Fruit fly (Drosophila melanogaster) whole organism, embryonic: Measurements from ENCODE around the gene CG32248.

Experiments used
- Atf6 ChIP-seq: fragments of 200-800 bp; sonication (Bioruptor generic); IDR thresholded peaks from 2 replicates; pipeline ENCODE4 v1.3.6; 2022; ENCODE audit warnings: missing biosample characterization, missing genetic modification characterization
- Awh ChIP-seq: fragments of 200-800 bp; sonication (Bioruptor generic); IDR thresholded peaks from 2 replicates; pipeline ENCODE4, ENCODE4 v1.3.6; 2022; ENCODE audit warnings: missing biosample characterization, missing genetic modification characterization
- BEAF-32 ChIP-seq: fragments of 200-800 bp; sonication (Bioruptor generic); optimal IDR thresholded peaks from 3 replicates; lab custom pipeline; 2017; ENCODE audit warnings: missing biosample characterization, missing genetic modification characterization, mild to moderate bottlenecking, moderate library complexity, missing genetic modification reagents
- CG10366 ChIP-seq: fragments of 200-800 bp; sonication (Bioruptor generic); IDR thresholded peaks from 2 replicates; pipeline ENCODE4 v1.3.6; 2022; ENCODE audit warnings: missing biosample characterization, missing genetic modification characterization
- CG11247 ChIP-seq: fragments of 200-800 bp; sonication (Bioruptor generic); IDR thresholded peaks from 2 replicates; pipeline ENCODE4 v1.3.6; 2022; ENCODE audit warnings: missing biosample characterization, missing genetic modification characterization
- CG14441 ChIP-seq: fragments of 200-800 bp; sonication (Bioruptor generic); IDR thresholded peaks from 2 replicates; pipeline ENCODE4 v1.3.6; 2022; ENCODE audit warnings: missing biosample characterization, missing genetic modification characterization
- CG1603 ChIP-seq: fragments of 200-800 bp; sonication (Bioruptor generic); optimal IDR thresholded peaks from 2 replicates; lab custom pipeline; 2019; ENCODE audit warnings: missing biosample characterization, mild to moderate bottlenecking, missing genetic modification characterization, moderate library complexity
- CG17361 ChIP-seq: fragments of 200-800 bp; sonication (Bioruptor generic); IDR thresholded peaks from 3 replicates; pipeline ENCODE4 v1.3.6; 2022; ENCODE audit warnings: missing biosample characterization, missing genetic modification characterization
- CG17385 ChIP-seq: fragments of 200-800 bp; sonication (Bioruptor generic); optimal IDR thresholded peaks from 3 replicates; lab custom pipeline; 2018; ENCODE audit warnings: missing biosample characterization, mild to moderate bottlenecking, missing genetic modification characterization
- CG18599 ChIP-seq: fragments of 200-800 bp; sonication (Bioruptor generic); optimal IDR thresholded peaks from 3 replicates; lab custom pipeline; 2017; ENCODE audit warnings: missing biosample characterization, missing genetic modification characterization, mild to moderate bottlenecking, moderate library complexity, missing genetic modification reagents
- CG2120 ChIP-seq: fragments of 200-800 bp; sonication (Bioruptor generic); optimal IDR thresholded peaks from 3 replicates; lab custom pipeline; 2016; ENCODE audit warnings: missing biosample characterization, missing genetic modification characterization
- CG2199 ChIP-seq: fragments of 200-800 bp; sonication (Bioruptor generic); IDR thresholded peaks from 3 replicates; pipeline ENCODE4 v1.3.6; 2022; ENCODE audit warnings: missing biosample characterization, missing genetic modification characterization
- CG2889 ChIP-seq: fragments of 200-800 bp; sonication (Bioruptor generic); IDR thresholded peaks from 3 replicates; pipeline ENCODE4 v1.3.6; 2022; ENCODE audit warnings: missing biosample characterization, missing genetic modification characterization
- CG31441 ChIP-seq: fragments of 200-800 bp; sonication (Bioruptor generic); IDR thresholded peaks from 2 replicates; pipeline ENCODE4 v1.3.6; 2022; ENCODE audit warnings: missing biosample characterization, missing genetic modification characterization
- CG3281 ChIP-seq: fragments of 200-800 bp; sonication (Bioruptor generic); optimal IDR thresholded peaks from 3 replicates; lab custom pipeline; 2017; ENCODE audit warnings: missing biosample characterization, mild to moderate bottlenecking, missing genetic modification characterization
- CG4282 ChIP-seq: fragments of 200-800 bp; sonication (Bioruptor generic); optimal IDR thresholded peaks from 2 replicates; lab custom pipeline; 2016; ENCODE audit warnings: missing biosample characterization, missing genetic modification characterization
- CG6689 ChIP-seq: fragments of 200-800 bp; sonication (Bioruptor generic); IDR thresholded peaks from 2 replicates; pipeline ENCODE4 v1.3.6; 2022; ENCODE audit warnings: missing biosample characterization, missing genetic modification characterization
- CG8089 ChIP-seq: fragments of 200-800 bp; sonication (Bioruptor generic); optimal IDR thresholded peaks from 3 replicates; lab custom pipeline; 2016; ENCODE audit warnings: missing biosample characterization, missing genetic modification characterization
- CG8290 ChIP-seq, 3 experiments: fragments of 200-800 bp; sonication (Bioruptor generic); optimal IDR thresholded peaks; 2 replicates each; lab custom pipeline; 2016 to 2019; ENCODE audit warnings: missing biosample characterization in 3 of 3, missing genetic modification characterization in 3 of 3, mild to moderate bottlenecking in 2 of 3, moderate library complexity in 1 of 3
- CG8924 ChIP-seq: fragments of 200-800 bp; optimal IDR thresholded peaks from 3 replicates; lab custom pipeline; 2019; ENCODE audit warnings: missing biosample characterization, mild to moderate bottlenecking, missing genetic modification characterization, moderate library complexity
- CoRest ChIP-seq: fragments of 200-800 bp; sonication (Bioruptor generic); optimal IDR thresholded peaks from 3 replicates; lab custom pipeline; 2018; ENCODE audit warnings: missing biosample characterization, mild to moderate bottlenecking, missing genetic modification characterization, moderate library complexity
- Deaf1 ChIP-seq: fragments of 200-800 bp; optimal IDR thresholded peaks from 3 replicates; lab custom pipeline; 2019; ENCODE audit warnings: missing biosample characterization, mild to moderate bottlenecking, missing genetic modification characterization, moderate library complexity
- Eip74EF ChIP-seq, 2 experiments: fragments of 200-800 bp in 1 of 2; fragments of >200 bp in 1 of 2; sonication (Bioruptor generic) in 1 of 2; optimal IDR thresholded peaks; 2 replicates each; lab custom pipeline; 2017 to 2019; ENCODE audit warnings: missing biosample characterization in 2 of 2, missing genetic modification characterization in 2 of 2, mild to moderate bottlenecking in 1 of 2, moderate library complexity in 1 of 2
- Ets65A ChIP-seq: fragments of 200-800 bp; sonication (Bioruptor generic); peaks from one replicate; lab custom pipeline; 2016; ENCODE audit warnings: missing biosample characterization, missing genetic modification characterization
- Hr78 ChIP-seq, 2 experiments: fragments of 200-800 bp in 1 of 2; fragments of >200 bp in 1 of 2; sonication (Bioruptor generic) in 1 of 2; optimal IDR thresholded peaks; 2 replicates each; lab custom pipeline; 2017 to 2019; ENCODE audit warnings: missing biosample characterization in 2 of 2, missing genetic modification characterization in 2 of 2, mild to moderate bottlenecking in 1 of 2, moderate library complexity in 1 of 2
- Kr ChIP-seq: fragments of 200-800 bp; sonication (Bioruptor generic); optimal IDR thresholded peaks from 2 replicates; lab custom pipeline; 2017; ENCODE audit warnings: missing biosample characterization, mild to moderate bottlenecking, missing genetic modification characterization
- Lpt ChIP-seq: fragments of >200 bp; optimal IDR thresholded peaks from 2 replicates; lab custom pipeline; 2018; ENCODE audit warnings: missing biosample characterization, missing genetic modification characterization
- Med ChIP-seq: fragments of 200-800 bp; sonication (Bioruptor generic); peaks from one replicate; lab custom pipeline; 2016; ENCODE audit warnings: missing biosample characterization, missing genetic modification characterization, mild to moderate bottlenecking, inconsistent platforms, moderate library complexity
- Meics ChIP-seq: fragments of 200-800 bp; sonication (Bioruptor generic); optimal IDR thresholded peaks from 2 replicates; lab custom pipeline; 2017; ENCODE audit warnings: missing biosample characterization, mild to moderate bottlenecking, missing genetic modification characterization
- Mes4 ChIP-seq: fragments of 200-800 bp; sonication (Bioruptor generic); optimal IDR thresholded peaks from 2 replicates; lab custom pipeline; 2016; ENCODE audit warnings: missing biosample characterization, missing genetic modification characterization
- Rfx ChIP-seq: fragments of 200-800 bp; sonication (Bioruptor generic); IDR thresholded peaks from 2 replicates; pipeline ENCODE4 v1.3.6; 2022; ENCODE audit warnings: missing biosample characterization, missing genetic modification characterization
- bsh ChIP-seq, 2 experiments: fragments of 200-800 bp; sonication (Bioruptor generic); optimal IDR thresholded peaks; 2 replicates each; lab custom pipeline; 2017 to 2018; ENCODE audit warnings: mild to moderate bottlenecking in 2 of 2, missing biosample characterization in 2 of 2, missing genetic modification characterization in 2 of 2, moderate library complexity in 1 of 2
- chif ChIP-seq, 2 experiments: fragments of 200-800 bp; sonication (Bioruptor generic); optimal IDR thresholded peaks; 3 replicates each; lab custom pipeline; 2016; ENCODE audit warnings: missing biosample characterization in 2 of 2, missing genetic modification characterization in 2 of 2
- chinmo ChIP-seq: fragments of 200-800 bp; sonication (Bioruptor generic); IDR thresholded peaks from 4 replicates; pipeline ENCODE4 v1.3.6; 2022; ENCODE audit warnings: missing biosample characterization, missing genetic modification characterization; ENCODE audit not compliant: partially characterized antibody
- danr ChIP-seq: fragments of 200-800 bp; sonication (Bioruptor generic); IDR thresholded peaks from 2 replicates; pipeline ENCODE4 v1.3.6; 2022; ENCODE audit warnings: missing biosample characterization, missing genetic modification characterization
- hkb ChIP-seq, 2 experiments: fragments of 200-800 bp in 1 of 2; fragments of >200 bp in 1 of 2; sonication (Bioruptor generic) in 1 of 2; IDR thresholded peaks in 1 of 2; optimal IDR thresholded peaks in 1 of 2; 2 replicates each; pipeline versions ENCODE4 v1.3.6 to Lab custom; 2017 to 2022; ENCODE audit warnings: missing biosample characterization in 1 of 2, missing genetic modification characterization in 1 of 2
- hth ChIP-seq: fragments of >200 bp; optimal IDR thresholded peaks from 2 replicates; lab custom pipeline; 2017; ENCODE audit warnings: inconsistent platforms
- mirr ChIP-seq: fragments of 200-800 bp; sonication (Bioruptor generic); optimal IDR thresholded peaks from 3 replicates; lab custom pipeline; 2018; ENCODE audit warnings: missing biosample characterization, mild to moderate bottlenecking, missing genetic modification characterization
- otp ChIP-seq: fragments of 200-800 bp; sonication (Bioruptor generic); IDR thresholded peaks from 3 replicates; pipeline ENCODE4, ENCODE4 v1.3.6; 2022; ENCODE audit warnings: missing biosample characterization, missing genetic modification characterization
- pnt ChIP-seq: fragments of 200-800 bp; sonication (Bioruptor generic); optimal IDR thresholded peaks from 3 replicates; lab custom pipeline; 2016; ENCODE audit warnings: missing biosample characterization, missing genetic modification characterization
- pzg ChIP-seq: fragments of 200-800 bp; sonication (Bioruptor generic); optimal IDR thresholded peaks from 3 replicates; lab custom pipeline; 2018; ENCODE audit warnings: missing biosample characterization, mild to moderate bottlenecking, missing genetic modification characterization, moderate library complexity
- ranshi ChIP-seq: fragments of 200-800 bp; sonication (Bioruptor generic); IDR thresholded peaks from 2 replicates; pipeline ENCODE4 v1.3.6; 2022; ENCODE audit warnings: missing biosample characterization, missing genetic modification characterization
- tap ChIP-seq: fragments of 200-800 bp; optimal IDR thresholded peaks from 3 replicates; lab custom pipeline; 2019; ENCODE audit warnings: missing biosample characterization, mild to moderate bottlenecking, missing genetic modification characterization, moderate library complexity
- tgo ChIP-seq: fragments of 200-800 bp; sonication (Bioruptor generic); IDR thresholded peaks from 3 replicates; pipeline ENCODE4 v1.3.6; 2022; ENCODE audit warnings: missing biosample characterization, missing genetic modification characterization
- unpg ChIP-seq: fragments of 200-800 bp; sonication (Bioruptor generic); optimal IDR thresholded peaks from 3 replicates; lab custom pipeline; 2018; ENCODE audit warnings: missing biosample characterization, mild to moderate bottlenecking, missing genetic modification characterization, moderate library complexity
- usp ChIP-seq: fragments of >200 bp; optimal IDR thresholded peaks from 2 replicates; lab custom pipeline; 2017; ENCODE audit warnings: missing biosample characterization, missing genetic modification characterization
- vfl ChIP-seq: fragments of 200-800 bp; sonication (Bioruptor generic); optimal IDR thresholded peaks from 2 replicates; lab custom pipeline; 2016; ENCODE audit warnings: missing biosample characterization, missing genetic modification characterization
- vvl ChIP-seq: fragments of 200-800 bp; sonication (Bioruptor generic); IDR thresholded peaks from 2 replicates; pipeline ENCODE4 v1.3.6; 2022; ENCODE audit warnings: missing biosample characterization, missing genetic modification characterization

Gene CG32248

DNA sequence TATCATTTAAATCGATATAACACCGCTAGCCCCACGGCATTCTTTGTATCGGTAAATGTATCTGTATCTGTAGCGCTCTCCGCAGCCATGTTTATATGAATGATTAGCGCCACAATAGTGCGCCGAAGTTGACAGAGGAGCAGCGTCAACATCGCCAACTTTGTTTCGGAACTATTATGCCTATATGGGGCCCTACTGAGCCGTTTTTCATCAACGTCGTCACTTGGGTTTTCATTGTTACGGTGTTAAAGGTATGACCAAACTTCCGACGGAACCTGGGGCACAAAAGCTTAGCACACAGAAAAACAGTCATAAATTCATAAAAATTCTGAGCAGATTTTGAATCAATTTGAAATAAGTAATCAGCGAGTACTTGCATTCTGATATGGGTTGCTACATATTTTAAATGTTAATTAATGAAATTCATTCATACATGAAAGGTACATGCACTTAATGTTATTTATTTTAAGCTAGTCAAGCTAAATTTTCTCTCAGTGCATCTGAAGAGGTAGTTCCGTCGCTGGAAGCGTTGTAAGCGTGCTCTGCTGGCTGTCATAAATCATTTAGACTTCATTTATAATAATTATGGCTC, 10.0 kb upstream of the CG32248 start, which contains the start of gene CG15023 (continued):
- no peak for TF ChIP-seq Deaf1 (tag; lab: Kevin White, UChicago)
- peak; percentile 35 for TF ChIP-seq CoRest (tag; lab: Kevin White, UChicago)
- TF ChIP-seq Meics (GFP tag; lab: Kevin White, UChicago): peak; percentile 42
- TF ChIP-seq pnt (GFP tag; lab: Kevin White, UChicago): no peak
- TF ChIP-seq CG31441 (GFP tag; lab: Robert Waterston, UW): 0 out of 2 replicates have a peak, but pooled peaks have one; percentile 26
- TF ChIP-seq hkb (optimal IDR thresholded peaks at IDR 0.05; lab: Kevin White, UChicago): no peak
- TF ChIP-seq hkb (GFP tag; IDR thresholded peaks at IDR 0.05; lab: Robert Waterston, UW): 0 out of 2 replicates have a peak, but pooled peaks have one; percentile 9
- no peak for TF ChIP-seq Mes4 (GFP tag; lab: Kevin White, UChicago)
- TF ChIP-seq usp (GFP tag; lab: Kevin White, UChicago): no peak
- TF ChIP-seq Ets65A: peak; percentile 12
- peak in 1 of 2 experiments; percentile 7 for TF ChIP-seq bsh (GFP tag; optimal IDR thresholded peaks at IDR 0.05; lab: Kevin White, UChicago)
- TF ChIP-seq CG14441 (GFP tag; lab: Robert Waterston, UW): peak; percentile 37; the same call in 1 of the 2 replicates
- TF ChIP-seq Hr78 (GFP tag; optimal IDR thresholded peaks at IDR 0.05; lab: Kevin White, UChicago): no peak
- TF ChIP-seq unpg: peak; percentile 28
- TF ChIP-seq chif (GFP tag; optimal IDR thresholded peaks at IDR 0.05; lab: Kevin White, UChicago): no peak
- no peak for TF ChIP-seq hth (lab: Kevin White, UChicago)
- peak; percentile 23; the same call in 1 of the 2 replicates for TF ChIP-seq ranshi (GFP tag; lab: Robert Waterston, UW)
- TF ChIP-seq CG1603: peak; percentile 2
- TF ChIP-seq Atf6 (GFP tag; lab: Robert Waterston, UW): 0 out of 2 replicates have a peak, but pooled peaks have one; percentile 7
- TF ChIP-seq pzg (GFP tag; lab: Kevin White, UChicago): no peak
- TF ChIP-seq CG3281 (GFP tag; lab: Kevin White, UChicago): peak; percentile 35
- peak; percentile 55; the same call in 2 of the 3 replicates for TF ChIP-seq tgo (GFP tag; lab: Robert Waterston, UW)
- TF ChIP-seq CG8924: peak; percentile 19
- peak; percentile 25; the same call in 1 of the 2 replicates for TF ChIP-seq CG6689
- TF ChIP-seq CG8089: no peak
- peak; percentile 69 for TF ChIP-seq Med (GFP tag; lab: Kevin White, UChicago)
- 0 out of 3 replicates have a peak, but pooled peaks have one; percentile 30 for TF ChIP-seq CG17361 (GFP tag; lab: Robert Waterston, UW)
- TF ChIP-seq Rfx (GFP tag; lab: Robert Waterston, UW): peak; percentile 43
- 0 out of 2 replicates have a peak, but pooled peaks have one; percentile 7 for TF ChIP-seq danr
- TF ChIP-seq CG2199: no peak
- no peak for TF ChIP-seq vfl (GFP tag; lab: Kevin White, UChicago)

DNA sequence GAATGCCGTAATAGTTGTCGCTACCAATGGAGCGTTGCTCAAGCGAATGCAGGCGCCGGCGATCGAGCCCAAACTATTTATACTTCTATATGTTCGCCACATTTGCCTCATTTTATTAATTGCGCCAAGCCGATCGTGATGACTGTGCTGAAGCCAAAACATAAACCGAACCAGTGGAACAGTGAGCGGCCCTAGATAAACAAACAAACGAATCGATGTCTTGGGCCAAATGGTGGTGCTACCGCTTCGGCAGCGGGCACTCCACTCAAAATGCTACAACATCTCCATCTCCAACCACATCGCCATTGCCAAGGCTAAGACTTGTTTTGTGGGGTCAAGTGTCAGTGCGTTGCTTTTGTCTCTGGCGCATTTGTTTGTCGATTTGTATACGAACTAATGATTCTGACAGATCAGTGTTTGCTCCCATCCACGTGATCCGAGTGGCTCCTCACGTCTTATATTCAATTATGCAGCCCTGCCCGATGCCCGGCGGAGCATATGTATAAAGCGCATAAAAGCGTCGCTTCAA, 7.7 kb upstream of the CG32248 start, which contains the start of gene CG15024:
Gene CG15024 (minus strand): TSS at position 51 of the 529 bp plus-strand sequence.
- TF ChIP-seq Awh: 0 out of 2 replicates have a peak, but pooled peaks have one; percentile 7
- no peak for TF ChIP-seq CG2120 (GFP tag; lab: Kevin White, UChicago)
- no peak for TF ChIP-seq vvl
- TF ChIP-seq Eip74EF (GFP tag; optimal IDR thresholded peaks at IDR 0.05; lab: Kevin White, UChicago): no peak
- TF ChIP-seq CG4282 (GFP tag; lab: Kevin White, UChicago): no peak
- TF ChIP-seq CG8290 (GFP tag; optimal IDR thresholded peaks at IDR 0.05; lab: Kevin White, UChicago): no peak
- peak in 1 of 2 experiments; percentile 24 for TF ChIP-seq CG8290 (tag; optimal IDR thresholded peaks at IDR 0.05; lab: Kevin White, UChicago)
- no peak for TF ChIP-seq CG17385 (GFP tag; lab: Kevin White, UChicago)
- no peak for TF ChIP-seq BEAF-32 (GFP tag; lab: Kevin White, UChicago)
- TF ChIP-seq hth (lab: Kevin White, UChicago): no peak
- TF ChIP-seq mirr (GFP tag; lab: Kevin White, UChicago): peak; percentile 6
- no peak for TF ChIP-seq Lpt (GFP tag; lab: Kevin White, UChicago)
- no peak for TF ChIP-seq CG2889 (GFP tag; lab: Robert Waterston, UW)
- peak; percentile 92; the same call in 2 of the 4 replicates for TF ChIP-seq chinmo (GFP tag; lab: Robert Waterston, UW)
- TF ChIP-seq CG11247 (GFP tag; lab: Robert Waterston, UW): no peak
- TF ChIP-seq otp (GFP tag; lab: Robert Waterston, UW): no peak
- no peak for TF ChIP-seq tap (tag; lab: Kevin White, UChicago)
- TF ChIP-seq CG10366: no peak
- TF ChIP-seq Hr78 (GFP tag; optimal IDR thresholded peaks at IDR 0.05; lab: Kevin White, UChicago): peak in 1 of 2 experiments; percentile 78
- TF ChIP-seq Kr (GFP tag; lab: Kevin White, UChicago): no peak
- TF ChIP-seq CG18599 (GFP tag; lab: Kevin White, UChicago): no peak
